Worm (Caenorhabditis elegans): ENCODE results near the gene Y53F4B.24.
A peak's percentile ranks its signal among the peaks of the same experiment; 100 is the strongest.

The Y53F4B.24 gene

ce11 chrII:15089086-15089895 is 44.9 kb downstream of the Y53F4B.24 start (continued):
- TF ChIP-seq F10E7.11 (tag; optimal IDR thresholded peaks at IDR 0.05) (no peak), Y53F4B.3 (GFP tag; IDR thresholded peaks at IDR 0.05) (no peak), ekl-4 (GFP tag; IDR thresholded peaks at IDR 0.05) (no peak), Y95B8A.8 (GFP tag; IDR thresholded peaks at IDR 0.05) (no peak), F33H1.4 (GFP tag; IDR thresholded peaks at IDR 0.05) (peak; percentile 32), tbx-9 (tag; optimal IDR thresholded peaks at IDR 0.05; ENCODE audit: borderline replicate concordance) (no peak), lag-1 (GFP tag; IDR thresholded peaks at IDR 0.05) (no peak), zfh-2 (GFP tag; conservative IDR thresholded peaks at IDR 0.05) (peak; percentile 76), ceh-100 (GFP tag; IDR thresholded peaks at IDR 0.05) (no peak), bed-1 (GFP tag; IDR thresholded peaks at IDR 0.05) (no peak), unc-62 (GFP tag; optimal IDR thresholded peaks at IDR 0.05) (no peak), somi-1 (GFP tag; optimal IDR thresholded peaks at IDR 0.05) (no peak), cebp-2 (GFP tag; IDR thresholded peaks at IDR 0.05) (no peak), attf-3 (GFP tag; conservative IDR thresholded peaks at IDR 0.05) (no peak), snpc-1.1 (tag; optimal IDR thresholded peaks at IDR 0.05; ENCODE audit: insufficient read depth) (no peak), F57A8.1 (GFP tag; optimal IDR thresholded peaks at IDR 0.05) (no peak), snpc-4 (GFP tag; optimal IDR thresholded peaks at IDR 0.05) (no peak), snpc-4 (tag; optimal IDR thresholded peaks at IDR 0.05) (peak in 2 of 4 experiments; percentile 17 to 28), hmg-20 (GFP tag; IDR thresholded peaks at IDR 0.05) (no peak), egl-44 (GFP tag; IDR thresholded peaks at IDR 0.05) (no peak), C06A6.2 (GFP tag; conservative IDR thresholded peaks at IDR 0.05) (no peak), ztf-3 (GFP tag; optimal IDR thresholded peaks at IDR 0.05) (no peak), T07F8.4 (tag; optimal IDR thresholded peaks at IDR 0.05) (no peak), lir-1 (GFP tag; conservative IDR thresholded peaks at IDR 0.05) (no peak), chd-7 (tag; optimal IDR thresholded peaks at IDR 0.05) (no peak), F37B4.10 (GFP tag; IDR thresholded peaks at IDR 0.05) (no peak), madf-8 (GFP tag; conservative IDR thresholded peaks at IDR 0.05) (0 out of 2 replicates have a peak, but pooled peaks have one; percentile 9), B0261.1 (tag; optimal IDR thresholded peaks at IDR 0.05) (no peak), ama-1 (optimal IDR thresholded peaks at IDR 0.05) (no peak), ama-1 (GFP tag; optimal IDR thresholded peaks at IDR 0.05) (no peak), cebp-1 (GFP tag; IDR thresholded peaks at IDR 0.05) (no peak), cebp-1 (tag; optimal IDR thresholded peaks at IDR 0.05) (no peak), nhr-90 (tag; optimal IDR thresholded peaks at IDR 0.05) (no peak), atf-7 (tag; optimal IDR thresholded peaks at IDR 0.05) (no peak), hlh-12 (tag; optimal IDR thresholded peaks at IDR 0.05) (no peak), unc-130 (GFP tag; optimal IDR thresholded peaks at IDR 0.05) (peak; percentile 61), madf-3 (GFP tag; IDR thresholded peaks at IDR 0.05) (no peak), nhr-120 (GFP tag; IDR thresholded peaks at IDR 0.05) (no peak), lin-35 (GFP tag; optimal IDR thresholded peaks at IDR 0.05) (peak in 1 of 3 experiments; percentile 77), hrde-1 (tag; optimal IDR thresholded peaks at IDR 0.05; ENCODE audit: borderline replicate concordance) (peak; percentile 15), ceh-91 (GFP tag; IDR thresholded peaks at IDR 0.05) (no peak), attf-6 (GFP tag; IDR thresholded peaks at IDR 0.05) (no peak), egrh-3 (GFP tag; IDR thresholded peaks at IDR 0.05) (0 out of 2 replicates have a peak, but pooled peaks have one; percentile 11), dpl-1 (GFP tag; optimal IDR thresholded peaks at IDR 0.05) (peak; percentile 67), die-1 (tag; optimal IDR thresholded peaks at IDR 0.05) (no peak), madf-6 (GFP tag; IDR thresholded peaks at IDR 0.05) (peak; percentile 80), sdz-38 (tag; optimal IDR thresholded peaks at IDR 0.05) (no peak), lsy-27 (tag; optimal IDR thresholded peaks at IDR 0.05; ENCODE audit: borderline replicate concordance, insufficient read depth) (no peak)

Measured in whole organism, young adult.